Worm (Caenorhabditis elegans) whole organism, L3 larva: ENCODE data around the gene rpt-1.

Source experiments
- ama-1 ChIP-seq: fragments of 150-350 bp; optimal IDR thresholded peaks from 2 replicates; lab custom pipeline; 2018
- ceh-82 ChIP-seq: fragments of 150-350 bp; optimal IDR thresholded peaks from 2 replicates; lab custom pipeline; 2014; ENCODE audit warnings: missing biosample characterization, missing genetic modification characterization
- daf-12 ChIP-seq: fragments of 150-350 bp; optimal IDR thresholded peaks from 2 replicates; lab custom pipeline; 2014; ENCODE audit warnings: missing biosample characterization, missing genetic modification reagents, missing genetic modification characterization
- egl-5 ChIP-seq: fragments of 150-350 bp; optimal IDR thresholded peaks from 2 replicates; lab custom pipeline; 2017; ENCODE audit warnings: missing biosample characterization, missing genetic modification reagents, missing genetic modification characterization, inconsistent platforms
- elt-1 ChIP-seq: fragments of 150-350 bp; optimal IDR thresholded peaks from 2 replicates; lab custom pipeline; 2014; ENCODE audit warnings: missing biosample characterization, missing genetic modification characterization
- elt-2 ChIP-seq: sonication (generic microtip); optimal IDR thresholded peaks from 2 replicates; lab custom pipeline; 2016; ENCODE audit warnings: missing genetic modification reagents, mild to moderate bottlenecking, missing genetic modification characterization, missing compliant biosample characterization
- elt-3 ChIP-seq, 3 experiments: fragments of 150-350 bp in 1 of 3; sonication (generic microtip) in 2 of 3; optimal IDR thresholded peaks; 2 replicates in 2 of 3; 4 replicates in 1 of 3; lab custom pipeline; 2014 to 2017; ENCODE audit warnings: missing biosample characterization in 3 of 3, missing genetic modification characterization in 3 of 3
- fkh-10 ChIP-seq: sonication (generic microtip); optimal IDR thresholded peaks from 2 replicates; lab custom pipeline; 2017; ENCODE audit warnings: missing biosample characterization, missing genetic modification reagents, missing genetic modification characterization
- fkh-2 ChIP-seq: fragments of 150-350 bp; optimal IDR thresholded peaks from 2 replicates; lab custom pipeline; 2014; ENCODE audit warnings: missing biosample characterization, missing genetic modification reagents, missing genetic modification characterization
- fos-1 ChIP-seq: fragments of 150-350 bp; optimal IDR thresholded peaks from 2 replicates; lab custom pipeline; 2014; ENCODE audit warnings: missing biosample characterization, missing genetic modification characterization
- hmg-11 ChIP-seq: sonication (generic microtip); optimal IDR thresholded peaks from 2 replicates; lab custom pipeline; 2016; ENCODE audit warnings: missing genetic modification characterization, missing compliant biosample characterization
- jun-1 ChIP-seq: fragments of 150-350 bp; optimal IDR thresholded peaks from 2 replicates; lab custom pipeline; 2014; ENCODE audit warnings: missing biosample characterization, missing genetic modification reagents, missing genetic modification characterization
- lin-15B ChIP-seq: fragments of 150-350 bp; optimal IDR thresholded peaks from 2 replicates; lab custom pipeline; 2014; ENCODE audit warnings: missing biosample characterization, missing genetic modification characterization
- lin-39 ChIP-seq: fragments of 150-350 bp; optimal IDR thresholded peaks from 2 replicates; lab custom pipeline; 2018; ENCODE audit warnings: missing biosample characterization, missing genetic modification reagents, missing genetic modification characterization
- nfya-1 ChIP-seq: sonication (generic microtip); optimal IDR thresholded peaks from 2 replicates; lab custom pipeline; 2017; ENCODE audit warnings: missing genetic modification characterization, mild to moderate bottlenecking, missing compliant biosample characterization, antibody characterized with exemption, moderate library complexity; ENCODE audit not compliant: insufficient read depth
- nhr-12 ChIP-seq: fragments of 150-350 bp; optimal IDR thresholded peaks from 2 replicates; lab custom pipeline; 2014; ENCODE audit warnings: missing biosample characterization, missing genetic modification characterization
- nhr-23 ChIP-seq: fragments of 150-350 bp; optimal IDR thresholded peaks from 2 replicates; lab custom pipeline; 2014; ENCODE audit warnings: missing biosample characterization, missing genetic modification reagents, missing genetic modification characterization
- nhr-28 ChIP-seq: fragments of 150-350 bp; optimal IDR thresholded peaks from 2 replicates; lab custom pipeline; 2014; ENCODE audit warnings: missing biosample characterization, missing genetic modification characterization
- nhr-43 ChIP-seq: sonication (generic microtip); optimal IDR thresholded peaks from 2 replicates; lab custom pipeline; 2016; ENCODE audit warnings: mild to moderate bottlenecking, missing genetic modification characterization, missing compliant biosample characterization; ENCODE audit not compliant: poor library complexity, severe bottlenecking
- nhr-76 ChIP-seq: fragments of 150-350 bp; sonication (generic microtip); optimal IDR thresholded peaks from 5 replicates; lab custom pipeline; 2014; ENCODE audit warnings: missing biosample characterization, missing genetic modification characterization
- nhr-77 ChIP-seq: fragments of 150-350 bp; optimal IDR thresholded peaks from 2 replicates; lab custom pipeline; 2014; ENCODE audit warnings: missing biosample characterization, missing genetic modification characterization
- pha-4 ChIP-seq: fragments of 150-350 bp; optimal IDR thresholded peaks from 2 replicates; lab custom pipeline; 2014; ENCODE audit warnings: missing biosample characterization, missing genetic modification reagents, missing genetic modification characterization
- pqm-1 ChIP-seq: fragments of 150-350 bp; optimal IDR thresholded peaks from 2 replicates; lab custom pipeline; 2017; ENCODE audit warnings: missing biosample characterization, missing genetic modification characterization, inconsistent platforms
- skn-1 ChIP-seq: fragments of 150-350 bp; optimal IDR thresholded peaks from 2 replicates; lab custom pipeline; 2014; ENCODE audit warnings: missing biosample characterization, missing genetic modification characterization
- snpc-4 ChIP-seq: fragments of 150-350 bp; optimal IDR thresholded peaks from 2 replicates; lab custom pipeline; 2014; ENCODE audit warnings: missing biosample characterization, missing genetic modification characterization
- tbx-2 ChIP-seq: sonication (generic microtip); optimal IDR thresholded peaks from 2 replicates; lab custom pipeline; 2016; ENCODE audit warnings: mild to moderate bottlenecking, missing genetic modification characterization, missing compliant biosample characterization
- unc-62 ChIP-seq: fragments of 150-350 bp; sonication (generic microtip); optimal IDR thresholded peaks from 4 replicates; lab custom pipeline; 2014; ENCODE audit warnings: missing biosample characterization, missing genetic modification reagents, missing genetic modification characterization

Gene rpt-1

DNA sequence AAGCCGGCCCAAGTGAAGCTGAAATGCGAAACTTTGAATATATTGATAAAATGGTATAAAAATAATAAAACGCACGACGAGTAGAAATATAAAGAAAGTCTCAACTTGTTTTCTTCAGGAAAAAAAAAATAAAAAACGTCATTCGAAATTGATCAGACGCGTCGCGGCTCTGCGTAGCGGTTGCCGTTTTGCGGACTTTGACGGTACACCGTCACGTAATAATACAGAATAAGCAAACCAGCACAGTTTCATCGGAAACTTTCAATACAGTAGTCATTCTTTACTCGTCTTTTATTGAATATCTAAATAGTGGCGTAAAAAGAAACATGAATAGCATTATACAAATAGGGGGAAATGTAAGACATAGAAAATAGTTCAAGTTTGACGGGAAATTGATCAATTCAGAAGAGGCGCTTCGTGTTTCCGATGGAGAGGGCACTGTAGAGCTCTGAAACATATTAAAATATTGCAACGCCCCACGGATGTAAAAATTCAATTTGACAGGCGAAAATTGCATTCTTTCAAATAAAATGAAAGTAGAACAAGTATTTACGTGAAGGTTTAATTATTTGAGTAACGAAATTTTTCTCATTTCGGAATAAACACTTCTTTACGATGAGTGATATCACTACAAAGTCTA lies 11.6 kb upstream of the rpt-1 start, which contains the start of the genes cyl-1 and C52E4.7:
cyl-1 (minus strand) TSS at position 18 of the 640 bp plus-strand sequence.
C52E4.7 (plus strand) TSS at position 590 of the 640 bp plus-strand sequence.
- peak; percentile 37 for TF ChIP-seq elt-2 (tag; lab: Kevin White, UChicago)
- TF ChIP-seq nfya-1 (tag; lab: Kevin White, UChicago), result peak; percentile 77
- no peak for TF ChIP-seq daf-12 (tag; lab: Kevin White, UChicago)
- TF ChIP-seq unc-62 (GFP tag; lab: Kevin White, UChicago), result no peak
- TF ChIP-seq fkh-10 (GFP tag; lab: Kevin White, UChicago), result no peak
- TF ChIP-seq snpc-4, result peak; percentile 73
- peak; percentile 36 for TF ChIP-seq pqm-1 (tag; lab: Kevin White, UChicago)
- TF ChIP-seq lin-15B, result peak; percentile 67
- TF ChIP-seq nhr-23 (tag; lab: Kevin White, UChicago), result peak; percentile 47
- TF ChIP-seq skn-1 (tag; lab: Kevin White, UChicago), result no peak
- TF ChIP-seq lin-39 (tag; lab: Kevin White, UChicago), result no peak
- TF ChIP-seq hmg-11 (tag; lab: Kevin White, UChicago), result peak; percentile 46
- peak; percentile 77 for TF ChIP-seq pha-4 (tag; lab: Kevin White, UChicago)
- TF ChIP-seq, all 47 proteins: peak for 8

DNA sequence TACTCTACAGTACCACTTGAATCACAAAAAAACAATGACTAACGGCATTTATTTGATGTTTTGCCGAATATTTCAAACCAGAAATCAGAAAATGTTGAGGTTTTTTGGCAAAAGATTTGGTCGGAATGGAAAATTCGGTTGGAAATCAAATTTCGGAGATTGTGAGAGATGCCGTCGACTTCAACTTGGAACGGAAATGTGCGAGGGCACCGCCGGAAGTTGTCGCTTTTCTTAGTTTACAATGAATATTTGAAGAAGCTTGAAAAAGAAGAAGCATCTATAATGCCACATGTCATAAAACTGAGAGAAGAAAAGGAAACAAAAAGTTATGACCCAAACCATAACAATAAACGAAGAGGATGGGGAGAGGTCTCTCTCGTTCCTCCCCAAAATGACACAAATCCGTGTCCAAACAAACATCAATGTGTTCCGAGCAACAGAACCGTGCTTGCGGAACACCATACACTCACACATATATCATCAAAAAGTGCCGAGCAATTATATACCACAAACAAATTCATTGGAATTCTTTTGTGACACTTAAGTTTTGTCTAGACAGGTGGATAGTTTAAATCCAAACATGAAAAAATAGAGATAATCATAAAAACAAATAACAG lies 8.4 kb upstream of the rpt-1 start:
- TF ChIP-seq pha-4 (tag; lab: Kevin White, UChicago) (peak; percentile 16), ama-1 (peak; percentile 7), nhr-12 (tag; lab: Kevin White, UChicago) (no peak), nhr-76 (no peak), tbx-2 (no peak), fkh-10 (GFP tag; lab: Kevin White, UChicago) (peak; percentile 91), nhr-23 (tag; lab: Kevin White, UChicago) (no peak)

DNA sequence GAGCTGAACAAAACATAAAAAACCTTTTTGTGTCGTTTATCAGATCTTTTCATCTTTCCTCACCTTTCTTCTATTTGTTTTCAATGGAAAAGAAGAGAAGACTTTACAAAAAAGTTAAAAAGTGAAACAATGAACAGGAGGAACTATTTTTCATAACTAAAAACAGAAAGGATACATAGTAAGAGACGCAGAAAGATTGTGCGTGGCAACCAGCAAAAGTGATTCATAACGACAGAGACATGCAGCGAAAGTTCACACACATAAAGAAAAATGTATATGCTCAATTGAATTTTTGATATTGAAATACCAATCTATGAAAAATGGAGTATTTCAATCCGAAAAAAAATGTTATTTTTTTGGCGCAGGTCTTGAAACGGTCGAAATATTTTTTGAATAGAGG lies 7.7 kb upstream of the rpt-1 start:
- TF ChIP-seq lin-15B, result no peak
- no peak for TF ChIP-seq nhr-23 (tag; lab: Kevin White, UChicago)
- no peak for TF ChIP-seq egl-5
- no peak for TF ChIP-seq fos-1 (tag; lab: Kevin White, UChicago)
- TF ChIP-seq hmg-11 (tag; lab: Kevin White, UChicago), result no peak
- TF ChIP-seq nhr-43 (tag; lab: Kevin White, UChicago), result no peak
- no peak for TF ChIP-seq jun-1 (tag; lab: Kevin White, UChicago)
- no peak for TF ChIP-seq elt-3 (tag; optimal IDR thresholded peaks at IDR 0.05; lab: Kevin White, UChicago)
- TF ChIP-seq lin-39 (tag; lab: Kevin White, UChicago), result no peak
- TF ChIP-seq nhr-76, result no peak
- TF ChIP-seq elt-1 (tag; lab: Kevin White, UChicago), result no peak

DNA sequence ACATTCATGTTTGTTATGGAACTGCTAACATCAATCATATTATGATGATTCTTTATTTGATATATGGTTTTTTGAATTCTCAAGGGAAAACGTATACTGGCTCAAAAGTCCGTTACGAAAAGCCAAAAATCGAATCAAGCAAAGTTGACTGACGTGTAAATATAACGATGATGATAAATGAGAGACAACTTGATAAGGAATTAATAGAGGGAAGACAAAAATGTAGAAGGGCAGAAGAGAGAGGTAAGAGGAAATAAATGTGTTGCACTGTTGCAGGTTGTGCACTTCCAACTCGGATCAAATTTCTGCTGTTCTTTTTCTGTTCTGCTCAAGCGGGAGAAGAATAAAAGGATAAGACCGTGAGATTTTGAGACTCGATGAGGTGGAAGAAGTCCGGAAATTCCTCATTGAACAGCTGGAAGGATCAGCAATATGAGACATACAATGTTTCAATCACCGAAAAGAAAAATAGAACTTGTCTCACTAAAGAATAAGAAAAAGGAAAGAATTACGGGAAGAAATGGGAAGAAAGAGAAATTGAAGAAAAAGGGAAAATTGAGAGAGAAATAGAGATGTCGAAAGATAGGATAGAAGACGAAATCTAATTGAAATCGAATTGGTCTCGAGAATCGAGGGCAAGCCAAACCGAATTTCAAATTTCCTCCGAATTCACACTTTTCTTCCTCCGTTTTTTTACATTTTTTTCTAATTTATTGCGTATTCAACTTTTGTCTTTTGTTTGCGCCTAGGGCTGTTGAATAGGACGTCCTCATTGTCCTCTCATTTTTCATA lies 4.1 kb upstream of the rpt-1 start:
- TF ChIP-seq pha-4 (tag; lab: Kevin White, UChicago) (no peak), nhr-23 (tag; lab: Kevin White, UChicago) (peak; percentile 20), fkh-2 (tag; lab: Kevin White, UChicago) (no peak), nhr-12 (tag; lab: Kevin White, UChicago) (no peak), pqm-1 (tag; lab: Kevin White, UChicago) (peak; percentile 37), elt-2 (tag; lab: Kevin White, UChicago) (peak; percentile 50), unc-62 (GFP tag; lab: Kevin White, UChicago) (no peak), fkh-10 (GFP tag; lab: Kevin White, UChicago) (peak; percentile 83)

DNA sequence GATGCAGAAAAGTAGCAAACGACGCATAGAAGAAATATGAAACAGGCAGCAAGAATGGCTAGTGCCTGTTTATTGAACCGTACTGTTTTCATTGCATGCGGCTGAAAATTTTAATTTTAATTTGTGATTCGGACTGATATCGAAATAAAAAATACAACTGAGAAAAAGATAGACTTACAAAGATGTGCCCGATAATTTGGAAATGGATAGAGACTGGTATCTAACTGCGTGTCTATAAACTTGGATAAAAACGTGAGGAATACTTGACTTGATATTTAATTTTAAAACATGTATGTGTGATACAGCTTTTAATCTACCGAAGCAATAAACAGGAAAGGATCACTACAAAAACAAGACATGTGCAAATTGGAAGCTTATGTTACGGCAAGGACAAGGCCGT lies 3.2 kb upstream of the rpt-1 start, which contains the start of gene mans-2:
mans-2 (minus strand) TSS at position 101 of the 400 bp plus-strand sequence.
- TF ChIP-seq pqm-1 (tag; lab: Kevin White, UChicago), result no peak
- TF ChIP-seq nhr-28 (tag; lab: Kevin White, UChicago), result no peak
- TF ChIP-seq elt-3 (tag; optimal IDR thresholded peaks at IDR 0.05; lab: Kevin White, UChicago), result no peak
- TF ChIP-seq ceh-82 (tag; lab: Kevin White, UChicago), result no peak
- TF ChIP-seq skn-1 (tag; lab: Kevin White, UChicago), result no peak
- no peak for TF ChIP-seq pha-4 (tag; lab: Kevin White, UChicago)
- TF ChIP-seq egl-5, result no peak
- no peak for TF ChIP-seq nhr-77 (tag; lab: Kevin White, UChicago)
- TF ChIP-seq daf-12 (tag; lab: Kevin White, UChicago), result no peak
- TF ChIP-seq, all 47 proteins: peak for 0
